Fruit fly (Drosophila melanogaster): ENCODE data around the gene CycT.

CycT gene

DNA sequence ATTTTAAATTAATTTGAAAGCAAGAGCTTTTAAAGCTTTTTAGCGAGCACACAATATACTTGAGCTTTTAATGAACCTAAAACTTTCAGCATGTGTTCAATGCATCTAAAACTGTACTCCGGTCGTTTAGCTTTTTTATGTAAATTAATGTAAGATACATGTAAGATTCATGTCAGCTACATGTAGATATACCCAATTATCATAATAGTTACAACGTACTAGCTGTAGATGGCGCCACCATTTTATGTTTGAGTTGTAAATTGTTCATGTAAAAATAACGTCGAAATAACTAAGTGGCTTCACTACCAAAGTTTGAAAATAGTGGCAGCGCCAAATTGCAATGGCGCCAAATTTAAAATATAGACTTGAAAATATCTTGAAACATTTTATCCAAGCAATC, 39.3 kb upstream of the CycT start (continued):
- no peak for TF ChIP-seq crol (GFP tag; IDR thresholded peaks at IDR 0.05)
- TF ChIP-seq vvl (GFP tag; IDR thresholded peaks at IDR 0.05) = peak; percentile 96
- no peak for TF ChIP-seq CG17912 (GFP tag; optimal IDR thresholded peaks at IDR 0.05)
- TF ChIP-seq H2.0 (GFP tag; IDR thresholded peaks at IDR 0.05) = no peak
- TF ChIP-seq CG8944 (GFP tag; optimal IDR thresholded peaks at IDR 0.05) = no peak
- TF ChIP-seq Dip2 (GFP tag; IDR thresholded peaks at IDR 0.05) = peak; percentile 88
- TF ChIP-seq Hr51 (GFP tag; optimal IDR thresholded peaks at IDR 0.05) = no peak
- TF ChIP-seq CG12659 (GFP tag; optimal IDR thresholded peaks at IDR 0.05) = no peak
- TF ChIP-seq CG11695 (GFP tag; IDR thresholded peaks at IDR 0.05) = no peak
- no peak for TF ChIP-seq CG6765 (GFP tag; optimal IDR thresholded peaks at IDR 0.05)
- TF ChIP-seq CG11247 (GFP tag; IDR thresholded peaks at IDR 0.05) = no peak
- no peak for TF ChIP-seq CG1832 (GFP tag; optimal IDR thresholded peaks at IDR 0.05)
- TF ChIP-seq exex (tag; optimal IDR thresholded peaks at IDR 0.05) = peak; percentile 73
- TF ChIP-seq Hr39 (optimal IDR thresholded peaks at IDR 0.05) = no peak
- no peak for TF ChIP-seq Awh (GFP tag; IDR thresholded peaks at IDR 0.05)
- peak; percentile 20 for TF ChIP-seq CG4854 (GFP tag; optimal IDR thresholded peaks at IDR 0.05)

dm6 chr3L:17595810-17596561, 38.4 kb upstream of the CycT start:
- no peak for TF ChIP-seq CG2202 (tag; optimal IDR thresholded peaks at IDR 0.05)
- peak; percentile 38 for TF ChIP-seq Deaf1 (tag; optimal IDR thresholded peaks at IDR 0.05)
- 0 out of 3 replicates have a peak, but pooled peaks have one; percentile 10 for TF ChIP-seq CG3726 (GFP tag; IDR thresholded peaks at IDR 0.05)
- TF ChIP-seq CG13894 (tag; optimal IDR thresholded peaks at IDR 0.05) = peak; percentile 35
- peak; percentile 14; the same call in 1 of the 2 replicates for TF ChIP-seq onecut (GFP tag; IDR thresholded peaks at IDR 0.05)
- peak; percentile 86 for TF ChIP-seq Med (GFP tag)
- TF ChIP-seq mam (GFP tag; optimal IDR thresholded peaks at IDR 0.05) = no peak
- TF ChIP-seq ERR (GFP tag; optimal IDR thresholded peaks at IDR 0.05) = peak; percentile 58
- TF ChIP-seq ttk (GFP tag; IDR thresholded peaks at IDR 0.05) = no peak
- TF ChIP-seq B-H1 (GFP tag; IDR thresholded peaks at IDR 0.05) = no peak
- peak; percentile 33 for TF ChIP-seq cg (GFP tag; optimal IDR thresholded peaks at IDR 0.05)
- no peak for TF ChIP-seq Ets97D (GFP tag; optimal IDR thresholded peaks at IDR 0.05)
- peak; percentile 78 for TF ChIP-seq abd-A (tag; optimal IDR thresholded peaks at IDR 0.05)
- no peak for TF ChIP-seq jing (GFP tag; optimal IDR thresholded peaks at IDR 0.05)
- TF ChIP-seq hbn (GFP tag; IDR thresholded peaks at IDR 0.05; ENCODE audit: partially characterized antibody) = no peak
- no peak for TF ChIP-seq esg (GFP tag; conservative IDR thresholded peaks at IDR 0.05)
- TF ChIP-seq pros (GFP tag; optimal IDR thresholded peaks at IDR 0.05) = no peak
- peak; percentile 21 for TF ChIP-seq CG10543 (GFP tag; optimal IDR thresholded peaks at IDR 0.05)
- no peak for TF ChIP-seq amos (GFP tag; IDR thresholded peaks at IDR 0.05; ENCODE audit: partially characterized antibody)
- TF ChIP-seq CG6175 (GFP tag; IDR thresholded peaks at IDR 0.05) = no peak

DNA sequence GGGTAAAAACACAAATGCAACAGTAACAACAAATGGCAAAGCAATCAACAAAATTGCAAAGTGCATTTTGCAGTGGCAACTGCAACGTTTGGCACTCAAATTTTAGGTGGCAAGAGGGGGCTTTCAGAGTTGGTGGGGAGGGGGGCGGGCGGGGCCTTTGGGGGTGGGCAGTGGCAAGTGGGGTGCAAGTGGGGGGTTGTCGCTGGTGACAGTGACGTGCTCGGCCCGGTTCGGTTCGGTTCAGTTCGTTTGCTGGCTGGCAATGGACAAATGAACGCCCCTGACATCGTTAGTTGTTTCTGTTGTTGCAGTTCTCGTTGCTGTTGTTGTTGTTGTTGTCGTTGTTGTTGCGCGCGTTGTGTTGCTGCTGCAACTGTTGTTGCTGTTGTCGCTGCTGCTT, 35.6 kb upstream of the CycT start:
- no peak for TF ChIP-seq Bgb (GFP tag; IDR thresholded peaks at IDR 0.05; ENCODE audit: partially characterized antibody)
- TF ChIP-seq Tbp (GFP tag; optimal IDR thresholded peaks at IDR 0.05) = no peak
- TF ChIP-seq CG1832 (GFP tag; optimal IDR thresholded peaks at IDR 0.05) = no peak
- TF ChIP-seq CG11456 (GFP tag; IDR thresholded peaks at IDR 0.05) = 0 out of 3 replicates have a peak, but pooled peaks have one; percentile 9
- no peak for TF ChIP-seq CG2116 (GFP tag; optimal IDR thresholded peaks at IDR 0.05)
- 0 out of 2 replicates have a peak, but pooled peaks have one; percentile 26 for TF ChIP-seq crol (GFP tag; IDR thresholded peaks at IDR 0.05)
- TF ChIP-seq CG6791 (GFP tag; IDR thresholded peaks at IDR 0.05; ENCODE audit: partially characterized antibody) = 0 out of 3 replicates have a peak, but pooled peaks have one; percentile 14
- no peak for TF ChIP-seq h (optimal IDR thresholded peaks at IDR 0.05)
- peak; percentile 71 for TF ChIP-seq CG4360 (GFP tag; IDR thresholded peaks at IDR 0.05)
- no peak for TF ChIP-seq CG11723 (GFP tag; optimal IDR thresholded peaks at IDR 0.05)
- TF ChIP-seq CG12942 (GFP tag; optimal IDR thresholded peaks at IDR 0.05) = no peak
- no peak for TF ChIP-seq CG7357 (GFP tag; IDR thresholded peaks at IDR 0.05)
- no peak for TF ChIP-seq CG12155 (GFP tag; optimal IDR thresholded peaks at IDR 0.05)
